Fruit fly (Drosophila melanogaster): ENCODE measurements around the gene CG11857.

Gene CG11857

dm6 chr3R:25236121-25236520 lies 22.6 kb upstream of the CG11857 start:
- no peak for TF ChIP-seq CG6163 (GFP tag; IDR thresholded peaks at IDR 0.05)
- TF ChIP-seq CG34406 (GFP tag; optimal IDR thresholded peaks at IDR 0.05) = no peak
- no peak for TF ChIP-seq CG11762 (GFP tag; optimal IDR thresholded peaks at IDR 0.05; ENCODE audit: insufficient read depth)
- TF ChIP-seq CG6808 (GFP tag; optimal IDR thresholded peaks at IDR 0.05) = no peak
- TF ChIP-seq fkh (GFP tag; optimal IDR thresholded peaks at IDR 0.05) = peak; percentile 56
- no peak for TF ChIP-seq Sox14 (GFP tag; optimal IDR thresholded peaks at IDR 0.05)
- no peak for TF ChIP-seq CG1621 (tag; optimal IDR thresholded peaks at IDR 0.05)
- peak; percentile 16 for TF ChIP-seq Eip78C (GFP tag)
- no peak for TF ChIP-seq OdsH (GFP tag; optimal IDR thresholded peaks at IDR 0.05)
- no peak for TF ChIP-seq CG11294 (GFP tag; IDR thresholded peaks at IDR 0.05)
- TF ChIP-seq net (GFP tag; optimal IDR thresholded peaks at IDR 0.05) = no peak

- TF ChIP-seq Hr4 (GFP tag; optimal IDR thresholded peaks at IDR 0.05) (no peak), dsx (GFP tag; optimal IDR thresholded peaks at IDR 0.05; ENCODE audit: poor library complexity, severe bottlenecking) (peak; percentile 8), ss (GFP tag; optimal IDR thresholded peaks at IDR 0.05) (peak in 1 of 2 experiments; percentile 0)
Observed at dm6 chr3R:25237314-25237713, 21.4 kb upstream of the CG11857 start, which contains the start of gene Jhbp7. Jhbp7 (plus strand) TSS chr3R:25237614.

dm6 chr3R:25238771-25239700 lies 19.7 kb upstream of the CG11857 start:
- TF ChIP-seq CG34406 (GFP tag; optimal IDR thresholded peaks at IDR 0.05) = no peak
- no peak for TF ChIP-seq acj6 (GFP tag; optimal IDR thresholded peaks at IDR 0.05)
- TF ChIP-seq CG31627 (GFP tag; optimal IDR thresholded peaks at IDR 0.05) = no peak
- peak; percentile 78 for TF ChIP-seq Eip78C (GFP tag)
- no peak for TF ChIP-seq salr (GFP tag; optimal IDR thresholded peaks at IDR 0.05)
- TF ChIP-seq fd85E (GFP tag; optimal IDR thresholded peaks at IDR 0.05) = no peak
- no peak for TF ChIP-seq dac (GFP tag; optimal IDR thresholded peaks at IDR 0.05)
- TF ChIP-seq Ets96B (tag; optimal IDR thresholded peaks at IDR 0.05) = peak; percentile 39
- no peak for TF ChIP-seq Ets21C (GFP tag; optimal IDR thresholded peaks at IDR 0.05)
- TF ChIP-seq Smox (GFP tag; optimal IDR thresholded peaks at IDR 0.05) = no peak
- TF ChIP-seq CG11294 (GFP tag; IDR thresholded peaks at IDR 0.05) = no peak
- TF ChIP-seq Eip75B (GFP tag; optimal IDR thresholded peaks at IDR 0.05) = peak; percentile 31
- TF ChIP-seq CG15336 (GFP tag; IDR thresholded peaks at IDR 0.05) = no peak
- TF ChIP-seq CG6276 (GFP tag; optimal IDR thresholded peaks at IDR 0.05) = no peak
- no peak for TF ChIP-seq vri (GFP tag; optimal IDR thresholded peaks at IDR 0.05)
- TF ChIP-seq achi (GFP tag; optimal IDR thresholded peaks at IDR 0.05) = no peak
- peak; percentile 45 for TF ChIP-seq CG1621 (tag; optimal IDR thresholded peaks at IDR 0.05)
- TF ChIP-seq Eip93F (GFP tag; optimal IDR thresholded peaks at IDR 0.05) = no peak
- no peak for TF ChIP-seq Sox15 (GFP tag; optimal IDR thresholded peaks at IDR 0.05)
- TF ChIP-seq CG6163 (GFP tag; IDR thresholded peaks at IDR 0.05) = no peak
- TF ChIP-seq ss (GFP tag; optimal IDR thresholded peaks at IDR 0.05) = peak; percentile 28 to 32
- TF ChIP-seq esn (GFP tag; optimal IDR thresholded peaks at IDR 0.05) = no peak
- no peak for TF ChIP-seq Hr4 (GFP tag; optimal IDR thresholded peaks at IDR 0.05)
- peak; percentile 31 for TF ChIP-seq CG10669 (GFP tag; optimal IDR thresholded peaks at IDR 0.05)
- no peak for TF ChIP-seq Gug (GFP tag; IDR thresholded peaks at IDR 0.05)
- TF ChIP-seq CG9139 (GFP tag; optimal IDR thresholded peaks at IDR 0.05) = no peak
- no peak for TF ChIP-seq Met (GFP tag; optimal IDR thresholded peaks at IDR 0.05)
- no peak for TF ChIP-seq fkh (GFP tag; optimal IDR thresholded peaks at IDR 0.05)
- no peak for TF ChIP-seq net (GFP tag; optimal IDR thresholded peaks at IDR 0.05)
- TF ChIP-seq CG11762 (GFP tag; optimal IDR thresholded peaks at IDR 0.05; ENCODE audit: insufficient read depth) = no peak
- TF ChIP-seq CG6808 (GFP tag; optimal IDR thresholded peaks at IDR 0.05) = peak; percentile 47
- TF ChIP-seq Lpt (GFP tag; optimal IDR thresholded peaks at IDR 0.05) = no peak
- peak; percentile 56 for TF ChIP-seq dsx (GFP tag; optimal IDR thresholded peaks at IDR 0.05; ENCODE audit: poor library complexity, severe bottlenecking)
- peak; percentile 22 for TF ChIP-seq spab (GFP tag; optimal IDR thresholded peaks at IDR 0.05)
- no peak for TF ChIP-seq CG6854 (GFP tag; optimal IDR thresholded peaks at IDR 0.05)
- no peak for TF ChIP-seq CG8119 (GFP tag; IDR thresholded peaks at IDR 0.05)
- peak; percentile 42 for TF ChIP-seq CG3032 (tag; optimal IDR thresholded peaks at IDR 0.05)
- no peak for TF ChIP-seq fd59A (GFP tag; optimal IDR thresholded peaks at IDR 0.05)
- TF ChIP-seq CG7368 (GFP tag; optimal IDR thresholded peaks at IDR 0.05) = no peak
- TF ChIP-seq CG3919 (GFP tag; optimal IDR thresholded peaks at IDR 0.05) = peak; percentile 6
- TF ChIP-seq Hr39 (GFP tag; optimal IDR thresholded peaks at IDR 0.05) = no peak

All from whole organism, prepupa.